Worm (Caenorhabditis elegans): ENCODE data around the gene R102.6.
"Not testable (repeated sequence)": the region's sequence is repeated elsewhere in the genome, so short reads cannot be mapped to it uniquely, and the experiment has no call there.

The R102.6 gene

DNA sequence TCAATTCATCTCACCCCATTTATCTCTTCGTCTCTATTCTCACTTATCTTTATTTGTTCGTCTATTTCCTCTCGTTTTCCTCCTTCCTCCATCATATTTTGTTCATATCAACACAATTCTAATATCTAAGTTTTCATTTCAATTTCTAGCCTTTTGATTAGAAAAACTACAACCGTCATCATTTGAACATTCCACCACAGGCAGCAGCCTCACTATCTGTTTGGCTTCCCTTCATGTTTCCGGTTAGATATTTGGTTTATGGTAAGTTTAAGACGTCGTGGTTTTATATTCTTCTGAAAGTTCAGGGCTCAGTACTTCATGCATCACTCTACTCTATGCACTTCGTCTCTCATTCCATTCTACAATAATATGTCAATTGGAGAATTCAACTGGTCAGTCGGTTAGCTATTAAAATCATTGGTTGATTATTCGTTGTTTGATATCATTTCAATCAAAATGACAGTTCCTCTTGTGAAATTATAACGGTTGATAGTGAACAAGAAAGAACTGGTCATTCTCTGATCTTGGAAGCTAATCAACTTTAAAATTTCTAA, 49.1 kb downstream of the R102.6 start, which contains the start of gene K08C7.1:
K08C7.1 (plus strand) TSS at position 43 of the 554 bp plus-strand sequence.
- TF ChIP-seq nhr-71 (tag; optimal IDR thresholded peaks at IDR 0.05) (no peak), fkh-8 (tag; optimal IDR thresholded peaks at IDR 0.05) (no peak), elt-2 (tag; optimal IDR thresholded peaks at IDR 0.05) (peak; percentile 45), unc-130 (tag; optimal IDR thresholded peaks at IDR 0.05) (no peak), egl-27 (tag; optimal IDR thresholded peaks at IDR 0.05) (no peak), mab-9 (GFP tag; IDR thresholded peaks at IDR 0.05) (no peak)

DNA sequence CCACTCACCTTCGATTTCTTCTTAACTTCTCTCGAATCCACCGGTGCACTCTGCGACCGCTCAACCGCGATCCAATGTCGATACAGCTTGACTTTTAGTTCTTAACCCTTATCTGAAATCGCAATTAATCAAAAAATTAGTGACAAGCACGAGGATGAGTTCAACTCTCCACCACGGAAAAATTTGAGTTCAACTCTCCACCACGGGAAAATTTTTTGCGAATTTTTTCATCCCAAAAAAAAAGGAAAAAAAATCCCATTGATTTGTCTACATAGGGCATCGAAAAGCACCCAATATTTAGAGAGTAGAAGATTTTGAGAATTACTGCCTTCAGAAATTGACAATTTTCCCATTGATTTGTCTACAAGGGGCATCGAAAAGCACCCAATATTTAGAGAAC, 51.9 kb downstream of the R102.6 start, which contains the start of gene glb-19:
glb-19 (minus strand) TSS at position 101 of the 400 bp plus-strand sequence.
- not testable (repeated sequence) for TF ChIP-seq elt-3, aha-1, egl-13 (tag; optimal IDR thresholded peaks at IDR 0.05)

All from whole organism, L1 larva.